Worm (Caenorhabditis elegans): ENCODE measurements around the gene degl-2.

degl-2 gene

DNA sequence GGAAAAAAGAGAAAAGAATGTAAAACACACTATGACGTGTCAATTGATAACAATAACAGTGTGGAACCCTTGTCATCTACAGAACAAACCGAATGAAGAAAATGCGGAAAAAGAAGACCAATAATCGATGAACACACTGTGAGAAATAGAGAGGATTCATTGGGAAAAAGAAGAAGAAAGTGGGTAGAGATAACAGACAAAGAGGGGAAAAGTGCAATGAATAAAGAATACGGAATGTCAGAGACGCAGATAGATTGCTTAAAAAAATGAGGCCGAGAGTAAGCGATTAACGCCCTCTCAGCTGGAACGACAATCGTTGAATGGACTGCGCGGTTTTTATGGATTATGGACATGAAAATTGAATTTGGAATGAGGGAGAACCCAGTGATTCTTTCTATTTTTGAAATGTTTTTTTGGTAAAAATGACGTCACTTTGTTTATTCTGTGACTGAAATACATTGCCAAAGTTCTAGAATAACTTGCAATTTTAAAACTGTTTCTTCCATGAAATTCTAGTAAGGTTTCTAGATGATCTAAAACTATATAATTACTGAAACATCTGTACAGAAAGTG is 4.6 kb downstream of the degl-2 start, which contains the start of gene amph-1 (continued):
- TF ChIP-seq lin-39 (tag; optimal IDR thresholded peaks at IDR 0.05) (no peak), ztf-11 (tag; optimal IDR thresholded peaks at IDR 0.05) (no peak), lin-14 (GFP tag; optimal IDR thresholded peaks at IDR 0.05) (peak; percentile 83), nhr-20 (tag; optimal IDR thresholded peaks at IDR 0.05) (peak; percentile 35), elt-2 (tag; optimal IDR thresholded peaks at IDR 0.05) (no peak), nhr-84 (tag; optimal IDR thresholded peaks at IDR 0.05) (no peak), xbp-1 (tag; optimal IDR thresholded peaks at IDR 0.05) (no peak), aly-2 (tag; optimal IDR thresholded peaks at IDR 0.05) (no peak), C34B4.2 (tag; optimal IDR thresholded peaks at IDR 0.05) (no peak), sup-37 (GFP tag; optimal IDR thresholded peaks at IDR 0.05) (no peak), ceh-63 (GFP tag; optimal IDR thresholded peaks at IDR 0.05) (no peak), mdl-1 (tag; optimal IDR thresholded peaks at IDR 0.05) (no peak), blmp-1 (tag; optimal IDR thresholded peaks at IDR 0.05) (peak; percentile 75), ama-1 (optimal IDR thresholded peaks at IDR 0.05) (no peak), lin-13 (GFP tag; optimal IDR thresholded peaks at IDR 0.05) (no peak), hlh-17 (GFP tag; optimal IDR thresholded peaks at IDR 0.05; ENCODE audit: borderline replicate concordance) (no peak), swsn-7 (tag; optimal IDR thresholded peaks at IDR 0.05) (peak; percentile 19), rnt-1 (tag; optimal IDR thresholded peaks at IDR 0.05) (peak; percentile 45), sox-4 (tag; optimal IDR thresholded peaks at IDR 0.05) (no peak), pax-3 (tag; optimal IDR thresholded peaks at IDR 0.05) (no peak), snpc-4 (tag; optimal IDR thresholded peaks at IDR 0.05) (no peak), fkh-4 (tag; optimal IDR thresholded peaks at IDR 0.05; ENCODE audit: borderline replicate concordance) (no peak), zip-4 (GFP tag; optimal IDR thresholded peaks at IDR 0.05) (no peak), skn-1 (tag; optimal IDR thresholded peaks at IDR 0.05) (peak; percentile 1), C04F5.9 (tag; optimal IDR thresholded peaks at IDR 0.05) (no peak), efl-1 (optimal IDR thresholded peaks at IDR 0.05) (peak; percentile 47 to 62), efl-1 (GFP tag; optimal IDR thresholded peaks at IDR 0.05 in 1 of 2) (no peak), fkh-10 (GFP tag; optimal IDR thresholded peaks at IDR 0.05) (no peak), ceh-8 (GFP tag; optimal IDR thresholded peaks at IDR 0.05) (no peak), alr-1 (tag; optimal IDR thresholded peaks at IDR 0.05; ENCODE audit: borderline replicate concordance) (no peak), mab-9 (GFP tag; IDR thresholded peaks at IDR 0.05) (no peak), tbx-2 (tag; optimal IDR thresholded peaks at IDR 0.05) (peak; percentile 15), unc-86 (tag; optimal IDR thresholded peaks at IDR 0.05) (no peak), jun-1 (tag; optimal IDR thresholded peaks at IDR 0.05) (peak; percentile 2), Y116A8C.19 (tag; optimal IDR thresholded peaks at IDR 0.05; ENCODE audit: borderline replicate concordance) (no peak), pqm-1 (tag; optimal IDR thresholded peaks at IDR 0.05) (no peak), fos-1 (tag; optimal IDR thresholded peaks at IDR 0.05) (no peak), nhr-28 (tag; optimal IDR thresholded peaks at IDR 0.05) (no peak), aha-1 (tag; optimal IDR thresholded peaks at IDR 0.05) (no peak), fkh-8 (tag; optimal IDR thresholded peaks at IDR 0.05) (no peak), C16A3.4 (tag; optimal IDR thresholded peaks at IDR 0.05) (no peak), sptf-1 (tag; optimal IDR thresholded peaks at IDR 0.05) (no peak), F16B12.6 (tag; optimal IDR thresholded peaks at IDR 0.05) (no peak), egl-13 (tag; optimal IDR thresholded peaks at IDR 0.05) (no peak), hlh-4 (tag; optimal IDR thresholded peaks at IDR 0.05) (no peak), nhr-77 (tag; optimal IDR thresholded peaks at IDR 0.05) (no peak), dsc-1 (tag; optimal IDR thresholded peaks at IDR 0.05) (no peak), zag-1 (tag; optimal IDR thresholded peaks at IDR 0.05) (no peak), nhr-71 (tag; optimal IDR thresholded peaks at IDR 0.05) (peak; percentile 37), unc-98 (GFP tag; IDR thresholded peaks at IDR 0.05) (no peak), snu-23 (GFP tag; optimal IDR thresholded peaks at IDR 0.05) (peak; percentile 58), efl-3 (GFP tag; optimal IDR thresholded peaks at IDR 0.05) (no peak), unc-130 (tag; optimal IDR thresholded peaks at IDR 0.05) (no peak), isw-1 (GFP tag; IDR thresholded peaks at IDR 0.05) (no peak; the same call in 1 of the 2 replicates)
